Fruit fly (Drosophila melanogaster): ENCODE results near the gene CG18281.
"Not testable (repeated sequence)": the region's sequence is repeated elsewhere in the genome, so short reads cannot be mapped to it uniquely, and the experiment has no call there.

CG18281 gene

dm6 chr3L:20499536-20499935 is at the start of gene CG18281:
TSS of gene CG18281 (plus strand) at chr3L:20499836.
- TF ChIP-seq CTCF, CG8478 (optimal IDR thresholded peaks at IDR 0.05): not testable (repeated sequence)

dm6 chr3L:20452813-20453682 is 46.6 kb upstream of the CG18281 start, which contains the start of gene CG5199:
TSS of gene CG5199 (minus strand) at chr3L:20452864.
- TF ChIP-seq CG8478 (optimal IDR thresholded peaks at IDR 0.05) (no peak), CTCF (optimal IDR thresholded peaks at IDR 0.05) (no peak)

- TF ChIP-seq CG8478 (optimal IDR thresholded peaks at IDR 0.05), result no peak
- TF ChIP-seq CTCF (optimal IDR thresholded peaks at IDR 0.05), result no peak
Measured at dm6 chr3L:20460383-20460782, 39.3 kb upstream of the CG18281 start, which contains the start of gene mag. TSS of gene mag (plus strand) at chr3L:20460683.

- no peak for TF ChIP-seq CTCF (optimal IDR thresholded peaks at IDR 0.05)
- TF ChIP-seq CG8478 (optimal IDR thresholded peaks at IDR 0.05), result no peak
Measured at dm6 chr3L:20462391-20462790, 37.2 kb upstream of the CG18281 start.

- TF ChIP-seq CTCF (optimal IDR thresholded peaks at IDR 0.05), result peak; percentile 59 to 60
- no peak for TF ChIP-seq CG8478 (optimal IDR thresholded peaks at IDR 0.05)
Measured at dm6 chr3L:20464677-20465076, 35.0 kb upstream of the CG18281 start, which contains the start of gene atk. TSS of gene atk (minus strand) at chr3L:20464862.

- TF ChIP-seq CTCF (optimal IDR thresholded peaks at IDR 0.05), result no peak
- no peak for TF ChIP-seq CG8478 (optimal IDR thresholded peaks at IDR 0.05)
Measured at dm6 chr3L:20465941-20466340, 33.7 kb upstream of the CG18281 start, which contains the start of gene CG42764. TSS of gene CG42764 (minus strand) at chr3L:20466041.

- TF ChIP-seq CTCF (optimal IDR thresholded peaks at IDR 0.05) (no peak), CG8478 (optimal IDR thresholded peaks at IDR 0.05) (no peak)
Measured at dm6 chr3L:20466599-20466998, 33.0 kb upstream of the CG18281 start, which contains the start of gene Tdh. TSS of gene Tdh (plus strand) at chr3L:20466944.

- TF ChIP-seq CTCF (optimal IDR thresholded peaks at IDR 0.05), result no peak
- no peak for TF ChIP-seq CG8478 (optimal IDR thresholded peaks at IDR 0.05)
Measured at dm6 chr3L:20467433-20467832, 32.2 kb upstream of the CG18281 start.

dm6 chr3L:20470991-20471498 is 28.6 kb upstream of the CG18281 start:
- no peak for TF ChIP-seq CG8478 (optimal IDR thresholded peaks at IDR 0.05)
- no peak for TF ChIP-seq CTCF (optimal IDR thresholded peaks at IDR 0.05)

- no peak for TF ChIP-seq CTCF (optimal IDR thresholded peaks at IDR 0.05)
- no peak for TF ChIP-seq CG8478 (optimal IDR thresholded peaks at IDR 0.05)
Measured at dm6 chr3L:20471499-20472313, 27.9 kb upstream of the CG18281 start.

- TF ChIP-seq CTCF (optimal IDR thresholded peaks at IDR 0.05) (no peak), CG8478 (optimal IDR thresholded peaks at IDR 0.05) (no peak)
Measured at dm6 chr3L:20472607-20473006, 27.0 kb upstream of the CG18281 start.

dm6 chr3L:20473021-20473799 is 26.4 kb upstream of the CG18281 start, which contains the start of the genes CG32428 and CG5969:
TSS of gene CG32428 (minus strand) at chr3L:20473723.
TSS of gene CG5969 (plus strand) at chr3L:20473783.
- TF ChIP-seq CTCF (optimal IDR thresholded peaks at IDR 0.05), result no peak
- TF ChIP-seq CG8478 (optimal IDR thresholded peaks at IDR 0.05), result no peak

dm6 chr3L:20474197-20474788 is 25.3 kb upstream of the CG18281 start, which contains the start of gene isoQC:
TSS of gene isoQC (plus strand) at chr3L:20474466.
- TF ChIP-seq CTCF (optimal IDR thresholded peaks at IDR 0.05) (no peak), CG8478 (optimal IDR thresholded peaks at IDR 0.05) (no peak)

- no peak for TF ChIP-seq CTCF (optimal IDR thresholded peaks at IDR 0.05)
- TF ChIP-seq CG8478 (optimal IDR thresholded peaks at IDR 0.05), result no peak
Measured at dm6 chr3L:20474789-20475208, 24.8 kb upstream of the CG18281 start.
